Fruit fly (Drosophila melanogaster) whole organism, pupa: ENCODE data around the gene Fitm.

Experiments
- CG10348 ChIP-seq: fragments of 200-800 bp; sonication (Bioruptor generic); IDR thresholded peaks from 2 replicates; pipeline ENCODE4 v1.3.6; 2022; ENCODE audit warnings: missing biosample characterization, missing genetic modification characterization
- CG12605 ChIP-seq: fragments of 200-800 bp; sonication (Bioruptor generic); IDR thresholded peaks from 2 replicates; pipeline ENCODE4 v1.3.6; 2022; ENCODE audit warnings: missing biosample characterization, missing genetic modification characterization
- CG14655 ChIP-seq: fragments of 200-800 bp; sonication (Bioruptor generic); optimal IDR thresholded peaks from 3 replicates; lab custom pipeline; 2017; ENCODE audit warnings: mild to moderate bottlenecking, missing biosample characterization, missing genetic modification reagents, missing genetic modification characterization
- CG17806 ChIP-seq: fragments of 200-800 bp; sonication (Bioruptor generic); optimal IDR thresholded peaks from 2 replicates; lab custom pipeline; 2018; ENCODE audit warnings: missing biosample characterization, mild to moderate bottlenecking, missing genetic modification characterization, moderate library complexity
- EcR ChIP-seq: fragments of 200-800 bp; sonication (Bioruptor generic); optimal IDR thresholded peaks from 3 replicates; lab custom pipeline; 2019; ENCODE audit warnings: missing biosample characterization, missing genetic modification characterization, mild to moderate bottlenecking, moderate library complexity, missing genetic modification reagents
- Pif1A ChIP-seq: fragments of 200-800 bp; sonication (Bioruptor generic); optimal IDR thresholded peaks from 3 replicates; lab custom pipeline; 2016; ENCODE audit warnings: missing biosample characterization, missing genetic modification characterization
- gl ChIP-seq: fragments of 200-800 bp; sonication (Bioruptor generic); optimal IDR thresholded peaks from 2 replicates; lab custom pipeline; 2018; ENCODE audit warnings: missing biosample characterization, mild to moderate bottlenecking, missing genetic modification characterization

- TF ChIP-seq CG10348 (GFP tag; lab: Robert Waterston, UW) (no peak), CG17806 (tag; lab: Kevin White, UChicago) (no peak), CG14655 (GFP tag; lab: Kevin White, UChicago) (no peak), Pif1A (GFP tag; lab: Kevin White, UChicago) (no peak), CG12605 (GFP tag; lab: Robert Waterston, UW) (no peak), EcR (GFP tag; lab: Kevin White, UChicago) (no peak), gl (tag; lab: Kevin White, UChicago) (no peak)
These were observed 33.0 kb upstream of the Fitm start for dm6 chr3L:5178903-5179302.
